Fruit fly (Drosophila melanogaster): ENCODE measurements around the gene CG11437.

dm6 chr3L:22458271-22458670 lies 10.4 kb upstream of the CG11437 start:
- TF ChIP-seq CG32121 (GFP tag; IDR thresholded peaks at IDR 0.05) (no peak), gl (tag; optimal IDR thresholded peaks at IDR 0.05) (no peak), CG9948 (tag; optimal IDR thresholded peaks at IDR 0.05) (no peak), CG8301 (tag; optimal IDR thresholded peaks at IDR 0.05) (no peak), CG14655 (GFP tag; optimal IDR thresholded peaks at IDR 0.05) (no peak), CG10348 (GFP tag; IDR thresholded peaks at IDR 0.05) (no peak), EcR (GFP tag; optimal IDR thresholded peaks at IDR 0.05) (no peak), CG12605 (GFP tag; IDR thresholded peaks at IDR 0.05) (no peak)

Measured in whole organism, pupa.